Worm (Caenorhabditis elegans) whole organism, L4/young adult: ENCODE measurements around the gene gplb-1.

Experiments used
- W03F9.2 ChIP-seq: fragments of 150-350 bp; optimal IDR thresholded peaks from 2 replicates; lab custom pipeline; 2014; ENCODE audit warnings: missing biosample characterization, missing genetic modification characterization
- dao-5 ChIP-seq: sonication (generic microtip); optimal IDR thresholded peaks from 2 replicates; lab custom pipeline; 2016; ENCODE audit warnings: missing genotype, missing genetic modification characterization, moderate library complexity, missing compliant biosample characterization
- him-1 ChIP-seq: sonication (generic microtip); optimal IDR thresholded peaks from 2 replicates; lab custom pipeline; 2016; ENCODE audit warnings: missing genotype, missing genetic modification reagents, missing genetic modification characterization, missing compliant biosample characterization

gplb-1 gene

ce11 chrV:8467031-8467430 is 4.0 kb downstream of the gplb-1 start, which contains the start of gene mrpl-4:
Gene mrpl-4, plus strand, starts transcription at chrV:8467265.
- no peak for TF ChIP-seq W03F9.2 (tag; lab: Kevin White, UChicago)
- TF ChIP-seq dao-5 (tag; lab: Kevin White, UChicago), result no peak
- TF ChIP-seq him-1 (tag; lab: Kevin White, UChicago), result no peak

ce11 chrV:8465386-8465785 is 5.7 kb downstream of the gplb-1 start, which contains the start of gene mrps-2:
Gene mrps-2, plus strand, starts transcription at chrV:8465686.
- TF ChIP-seq him-1 (tag; lab: Kevin White, UChicago) (no peak), W03F9.2 (tag; lab: Kevin White, UChicago) (no peak)

- no peak for TF ChIP-seq him-1 (tag; lab: Kevin White, UChicago)
- no peak for TF ChIP-seq dao-5 (tag; lab: Kevin White, UChicago)
- peak; percentile 88 for TF ChIP-seq W03F9.2 (tag; lab: Kevin White, UChicago)
Measured at ce11 chrV:8462074-8462473, 9.0 kb downstream of the gplb-1 start, which contains the start of the genes dnj-22 and natc-1. Gene dnj-22, minus strand, starts transcription at chrV:8462120. Gene natc-1, plus strand, starts transcription at chrV:8462359.

ce11 chrV:8460800-8461199 is 10.2 kb downstream of the gplb-1 start:
- TF ChIP-seq dao-5 (tag; lab: Kevin White, UChicago) (no peak), him-1 (tag; lab: Kevin White, UChicago) (no peak), W03F9.2 (tag; lab: Kevin White, UChicago) (no peak)

ce11 chrV:8460306-8460705 is 10.7 kb downstream of the gplb-1 start, which contains the start of gene T23B12.6:
Gene T23B12.6, minus strand, starts transcription at chrV:8460419.
- TF ChIP-seq him-1 (tag; lab: Kevin White, UChicago) (no peak), dao-5 (tag; lab: Kevin White, UChicago) (no peak), W03F9.2 (tag; lab: Kevin White, UChicago) (no peak)

ce11 chrV:8454995-8455446 is 16.0 kb downstream of the gplb-1 start, which contains the start of gene T23B12.11:
Gene T23B12.11, plus strand, starts transcription at chrV:8455396.
- TF ChIP-seq dao-5 (tag; lab: Kevin White, UChicago) (no peak), W03F9.2 (tag; lab: Kevin White, UChicago) (no peak), him-1 (tag; lab: Kevin White, UChicago) (no peak)

- no peak for TF ChIP-seq W03F9.2 (tag; lab: Kevin White, UChicago)
- TF ChIP-seq him-1 (tag; lab: Kevin White, UChicago), result no peak
- no peak for TF ChIP-seq dao-5 (tag; lab: Kevin White, UChicago)
Measured at ce11 chrV:8450690-8451089, 20.4 kb downstream of the gplb-1 start.

ce11 chrV:8449241-8449640 is 21.8 kb downstream of the gplb-1 start:
- TF ChIP-seq him-1 (tag; lab: Kevin White, UChicago), result no peak
- no peak for TF ChIP-seq dao-5 (tag; lab: Kevin White, UChicago)
- no peak for TF ChIP-seq W03F9.2 (tag; lab: Kevin White, UChicago)

ce11 chrV:8447928-8448327 is 23.1 kb downstream of the gplb-1 start, which contains the start of gene T23B12.5:
Gene T23B12.5, minus strand, starts transcription at chrV:8448028.
- TF ChIP-seq W03F9.2 (tag; lab: Kevin White, UChicago) (no peak), dao-5 (tag; lab: Kevin White, UChicago) (no peak), him-1 (tag; lab: Kevin White, UChicago) (no peak)

ce11 chrV:8445636-8446035 is 25.4 kb downstream of the gplb-1 start:
- TF ChIP-seq W03F9.2 (tag; lab: Kevin White, UChicago) (no peak), dao-5 (tag; lab: Kevin White, UChicago) (no peak), him-1 (tag; lab: Kevin White, UChicago) (no peak)

ce11 chrV:8444357-8444856 is 26.6 kb downstream of the gplb-1 start, which contains the start of gene lmd-3:
Gene lmd-3, minus strand, starts transcription at chrV:8444806.
- TF ChIP-seq dao-5 (tag; lab: Kevin White, UChicago), result no peak
- no peak for TF ChIP-seq W03F9.2 (tag; lab: Kevin White, UChicago)
- TF ChIP-seq him-1 (tag; lab: Kevin White, UChicago), result peak; percentile 14

- TF ChIP-seq him-1 (tag; lab: Kevin White, UChicago) (no peak), dao-5 (tag; lab: Kevin White, UChicago) (no peak), W03F9.2 (tag; lab: Kevin White, UChicago) (no peak)
Measured at ce11 chrV:8437358-8437757, 33.7 kb downstream of the gplb-1 start.

ce11 chrV:8435292-8435691 is 35.8 kb downstream of the gplb-1 start:
- TF ChIP-seq him-1 (tag; lab: Kevin White, UChicago) (no peak), dao-5 (tag; lab: Kevin White, UChicago) (no peak), W03F9.2 (tag; lab: Kevin White, UChicago) (no peak)

- TF ChIP-seq him-1 (tag; lab: Kevin White, UChicago) (no peak), dao-5 (tag; lab: Kevin White, UChicago) (no peak), W03F9.2 (tag; lab: Kevin White, UChicago) (no peak)
Measured at ce11 chrV:8434400-8434827, 36.6 kb downstream of the gplb-1 start.
